Worm (Caenorhabditis elegans) whole organism, L4 larva: ENCODE data around the gene sqt-1.

Experiments
- ZK546.5 ChIP-seq, 2 experiments: sonication (generic microtip); optimal IDR thresholded peaks; 2 replicates each; lab custom pipeline; 2017; ENCODE audit warnings: missing biosample characterization in 2 of 2, missing genetic modification characterization in 2 of 2
- ama-1 ChIP-seq: fragments of 150-350 bp; optimal IDR thresholded peaks from 2 replicates; lab custom pipeline; 2014; ENCODE audit warnings: inconsistent platforms, mixed read lengths
- ceh-28 ChIP-seq: fragments of 150-350 bp; optimal IDR thresholded peaks from 2 replicates; lab custom pipeline; 2014; ENCODE audit warnings: missing biosample characterization, missing genetic modification reagents, missing genetic modification characterization
- ces-1 ChIP-seq: fragments of 150-350 bp; sonication (generic microtip); optimal IDR thresholded peaks from 4 replicates; lab custom pipeline; 2014; ENCODE audit warnings: missing biosample characterization, missing genetic modification reagents, missing genetic modification characterization
- daf-19 ChIP-seq: fragments of 200-800 bp; sonication (Bioruptor generic); conservative IDR thresholded peaks from 2 replicates; pipeline ENCODE4 v1.3.6; 2022; ENCODE audit warnings: missing genetic modification characterization, missing compliant biosample characterization
- egl-27 ChIP-seq: sonication (generic microtip); optimal IDR thresholded peaks from 3 replicates; lab custom pipeline; 2017; ENCODE audit warnings: missing biosample characterization, missing genetic modification reagents, missing genetic modification characterization
- lin-15B ChIP-seq: fragments of 150-350 bp; sonication (generic microtip); optimal IDR thresholded peaks from 3 replicates; lab custom pipeline; 2014; ENCODE audit warnings: missing biosample characterization, missing genetic modification characterization
- mep-1 ChIP-seq: fragments of 150-350 bp; sonication (generic microtip); optimal IDR thresholded peaks from 3 replicates; lab custom pipeline; 2014; ENCODE audit warnings: missing biosample characterization, missing genetic modification characterization
- nhr-102 ChIP-seq: sonication (generic microtip); optimal IDR thresholded peaks from 2 replicates; lab custom pipeline; 2016; ENCODE audit warnings: mild to moderate bottlenecking, missing genetic modification characterization, moderate library complexity, missing compliant biosample characterization
- nhr-11 ChIP-seq: fragments of 150-350 bp; optimal IDR thresholded peaks from 2 replicates; lab custom pipeline; 2014; ENCODE audit warnings: missing biosample characterization, missing genetic modification characterization
- nhr-76 ChIP-seq: fragments of 150-350 bp; optimal IDR thresholded peaks from 2 replicates; lab custom pipeline; 2014; ENCODE audit warnings: missing biosample characterization, missing genetic modification characterization
- pha-4 ChIP-seq, 2 experiments: fragments of 150-350 bp in 1 of 2; fragments of 200-800 bp in 1 of 2; sonication (Bioruptor generic) in 1 of 2; IDR thresholded peaks in 1 of 2; optimal IDR thresholded peaks in 1 of 2; 2 replicates each; pipeline versions ENCODE4 v1.3.6 to Lab custom; 2014 to 2022; ENCODE audit warnings: missing genetic modification characterization in 2 of 2, missing genetic modification reagents in 2 of 2, missing biosample characterization in 1 of 2, missing compliant biosample characterization in 1 of 2
- snpc-4 ChIP-seq: fragments of 150-350 bp; optimal IDR thresholded peaks from 2 replicates; lab custom pipeline; 2014; ENCODE audit warnings: missing biosample characterization, missing genetic modification characterization
- zip-11 ChIP-seq: fragments of 200-800 bp; sonication (Bioruptor generic); IDR thresholded peaks from 2 replicates; pipeline ENCODE4 v1.3.6; 2022; ENCODE audit warnings: missing genetic modification characterization, missing compliant biosample characterization

DNA sequence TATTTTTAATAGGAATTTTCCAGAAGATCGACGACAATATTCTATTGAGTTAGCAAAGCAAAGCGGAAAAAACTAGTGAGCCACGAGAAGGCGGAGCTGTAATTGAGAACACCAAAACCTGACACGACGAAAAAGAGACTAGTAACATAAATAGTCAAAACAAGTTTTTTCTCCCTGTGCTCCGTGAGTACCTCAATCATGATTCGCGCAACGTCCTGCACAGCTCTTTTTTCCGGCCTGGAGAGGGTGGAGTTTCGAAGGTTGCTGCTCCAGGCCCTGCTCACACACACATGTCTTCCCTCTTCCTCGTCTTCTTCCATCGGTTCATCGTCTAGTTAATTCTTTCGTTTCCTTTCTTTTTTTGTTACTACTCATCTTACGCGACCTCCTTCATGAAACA lies 14.0 kb upstream of the sqt-1 start, which contains the start of gene clh-2:
- TF ChIP-seq nhr-102 (no peak), nhr-76 (tag; lab: Kevin White, UChicago) (no peak), zip-11 (GFP tag; lab: Robert Waterston, UW) (no peak), lin-15B (tag; lab: Kevin White, UChicago) (no peak), nhr-11 (tag; lab: Kevin White, UChicago) (no peak), snpc-4 (tag; lab: Kevin White, UChicago) (no peak), ceh-28 (no peak), egl-27 (tag; lab: Kevin White, UChicago) (no peak), mep-1 (tag; lab: Kevin White, UChicago) (no peak), pha-4 (GFP tag; IDR thresholded peaks at IDR 0.05; lab: Robert Waterston, UW) (no peak), pha-4 (tag; optimal IDR thresholded peaks at IDR 0.05; lab: Kevin White, UChicago) (no peak), ZK546.5 (tag; optimal IDR thresholded peaks at IDR 0.05; lab: Kevin White, UChicago) (no peak), daf-19 (GFP tag; lab: Robert Waterston, UW) (no peak), ama-1 (lab: Kevin White, UChicago) (no peak), ces-1 (GFP tag; lab: Kevin White, UChicago) (no peak)
